Fruit fly (Drosophila melanogaster): ENCODE measurements around the gene CG32982.

CG32982 gene

DNA sequence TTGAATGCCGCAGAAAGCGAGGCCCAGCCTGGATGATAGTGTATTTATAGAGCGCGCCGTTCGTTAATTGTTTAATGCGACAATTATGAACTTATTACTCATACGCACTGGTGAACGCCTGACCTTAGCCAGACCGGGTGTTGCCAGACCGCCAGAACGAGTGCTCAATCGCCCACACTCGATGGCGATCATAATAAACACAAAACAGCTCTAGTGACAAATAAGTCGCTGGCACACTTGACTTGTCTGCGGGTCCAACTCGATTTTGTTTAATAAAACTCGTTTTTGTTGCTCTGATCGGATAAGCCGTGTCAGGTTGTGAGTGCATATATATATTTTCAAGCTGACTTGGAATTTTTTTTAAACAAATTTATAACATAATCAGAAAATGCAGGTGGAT, 22.6 kb downstream of the CG32982 start (continued):
- TF ChIP-seq CG13287 (GFP tag; IDR thresholded peaks at IDR 0.05; ENCODE audit: partially characterized antibody) (no peak; the same call in 1 of the 2 replicates), knrl (GFP tag; IDR thresholded peaks at IDR 0.05; ENCODE audit: partially characterized antibody) (0 out of 3 replicates have a peak, but pooled peaks have one; percentile 8), grn (GFP tag; optimal IDR thresholded peaks at IDR 0.05) (no peak), Dek (tag; optimal IDR thresholded peaks at IDR 0.05) (no peak), CG32532 (GFP tag; IDR thresholded peaks at IDR 0.05) (0 out of 2 replicates have a peak, but pooled peaks have one; percentile 26), CG11560 (tag; IDR thresholded peaks at IDR 0.05) (no peak), Dad (GFP tag; optimal IDR thresholded peaks at IDR 0.05) (no peak), dan (GFP tag; IDR thresholded peaks at IDR 0.05) (no peak), CG4854 (GFP tag; optimal IDR thresholded peaks at IDR 0.05) (no peak), CG11456 (GFP tag; IDR thresholded peaks at IDR 0.05) (no peak), CG14667 (GFP tag; IDR thresholded peaks at IDR 0.05) (no peak), ro (GFP tag; IDR thresholded peaks at IDR 0.05) (no peak), CG12744 (GFP tag; optimal IDR thresholded peaks at IDR 0.05) (no peak), ftz-f1 (GFP tag; optimal IDR thresholded peaks at IDR 0.05) (no peak), stwl (tag; optimal IDR thresholded peaks at IDR 0.05) (peak; percentile 5), sim (GFP tag; IDR thresholded peaks at IDR 0.05) (no peak), hth (optimal IDR thresholded peaks at IDR 0.05) (no peak), sqz (GFP tag; optimal IDR thresholded peaks at IDR 0.05) (no peak), Jarid2 (GFP tag; optimal IDR thresholded peaks at IDR 0.05) (no peak), mld (GFP tag; IDR thresholded peaks at IDR 0.05; ENCODE audit: partially characterized antibody) (no peak)

- no peak for TF ChIP-seq prd (optimal IDR thresholded peaks at IDR 0.05)
- 0 out of 3 replicates have a peak, but pooled peaks have one; percentile 12 for TF ChIP-seq prd (GFP tag; IDR thresholded peaks at IDR 0.05)
- 0 out of 2 replicates have a peak, but pooled peaks have one; percentile 12 for TF ChIP-seq Ptx1 (GFP tag; IDR thresholded peaks at IDR 0.05)
- TF ChIP-seq CG17912 (GFP tag; optimal IDR thresholded peaks at IDR 0.05) = no peak
These were observed 23.9 kb downstream of the CG32982 start for dm6 chr2L:9149426-9149825.

DNA sequence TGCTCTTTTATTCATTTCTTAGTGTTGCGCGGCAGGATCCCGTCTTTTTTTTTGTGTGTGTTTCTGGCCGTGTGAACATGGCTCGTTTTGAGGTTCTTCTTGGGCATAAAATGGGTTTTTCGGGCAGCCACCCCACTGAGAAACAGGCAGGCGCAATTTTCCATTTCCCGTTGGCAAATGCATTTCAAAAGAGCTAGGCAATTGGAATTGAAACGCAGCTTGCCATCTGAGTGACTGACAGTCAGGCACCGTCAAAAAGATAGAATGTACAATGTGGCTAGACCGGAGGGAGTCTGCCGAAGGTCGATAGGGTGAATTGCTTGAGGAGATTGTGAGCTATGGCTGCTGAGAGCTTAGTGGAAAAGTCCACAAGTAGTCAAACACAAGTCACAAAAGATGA, 24.6 kb downstream of the CG32982 start:
- TF ChIP-seq CG33557 (GFP tag; optimal IDR thresholded peaks at IDR 0.05) = no peak
- TF ChIP-seq mld (GFP tag; IDR thresholded peaks at IDR 0.05; ENCODE audit: partially characterized antibody) = no peak
- peak; percentile 76 for TF ChIP-seq zen (tag; optimal IDR thresholded peaks at IDR 0.05)
- TF ChIP-seq Gsc (GFP tag; IDR thresholded peaks at IDR 0.05) = no peak
- no peak for TF ChIP-seq CG6813 (GFP tag; optimal IDR thresholded peaks at IDR 0.05)
- no peak for TF ChIP-seq CG6254 (GFP tag; optimal IDR thresholded peaks at IDR 0.05)
- no peak for TF ChIP-seq fd64A (GFP tag; optimal IDR thresholded peaks at IDR 0.05)
- no peak for TF ChIP-seq PHDP (tag; optimal IDR thresholded peaks at IDR 0.05)
- no peak for TF ChIP-seq CG34224 (GFP tag; IDR thresholded peaks at IDR 0.05; ENCODE audit: partially characterized antibody)
- no peak for TF ChIP-seq Oaz (GFP tag; IDR thresholded peaks at IDR 0.05)
- no peak for TF ChIP-seq Atf3 (GFP tag; optimal IDR thresholded peaks at IDR 0.05)
- no peak for TF ChIP-seq CG9215 (GFP tag; IDR thresholded peaks at IDR 0.05)
- TF ChIP-seq tup (GFP tag; optimal IDR thresholded peaks at IDR 0.05) = no peak
- TF ChIP-seq insv (GFP tag; optimal IDR thresholded peaks at IDR 0.05) = peak in 1 of 2 experiments; percentile 5
- TF ChIP-seq Elba2 (GFP tag; optimal IDR thresholded peaks at IDR 0.05) = peak; percentile 57
- TF ChIP-seq onecut (GFP tag; IDR thresholded peaks at IDR 0.05) = no peak
- no peak for TF ChIP-seq CG4820 (GFP tag; optimal IDR thresholded peaks at IDR 0.05)
- TF ChIP-seq CG8478 (optimal IDR thresholded peaks at IDR 0.05) = no peak
- TF ChIP-seq twi (tag; optimal IDR thresholded peaks at IDR 0.05) = peak; percentile 28
- no peak for TF ChIP-seq al (GFP tag; IDR thresholded peaks at IDR 0.05)

Measured in whole organism, embryonic.